Worm (Caenorhabditis elegans) whole organism, mixed stage, embryonic: ENCODE results near the gene ZK105.12.

Experiments
- cnd-1 ChIP-seq: fragments of 200-800 bp; sonication (Bioruptor generic); optimal IDR thresholded peaks from 2 replicates; lab custom pipeline; 2018; ENCODE audit warnings: mild to moderate bottlenecking, missing genetic modification characterization, missing compliant biosample characterization
- elt-3 ChIP-seq: fragments of 150-350 bp; optimal IDR thresholded peaks from 2 replicates; lab custom pipeline; 2014; ENCODE audit warnings: missing biosample characterization, missing genetic modification characterization
- flh-1 ChIP-seq: fragments of 200-800 bp; sonication (Bioruptor generic); optimal IDR thresholded peaks from 2 replicates; lab custom pipeline; 2018; ENCODE audit warnings: mild to moderate bottlenecking, missing genetic modification characterization, moderate library complexity, missing compliant biosample characterization
- lin-13 ChIP-seq: fragments of 150-350 bp; optimal IDR thresholded peaks from 2 replicates; lab custom pipeline; 2014; ENCODE audit warnings: missing biosample characterization, missing genetic modification characterization
- mls-2 ChIP-seq: sonication (generic microtip); optimal IDR thresholded peaks from 2 replicates; lab custom pipeline; 2016; ENCODE audit warnings: mild to moderate bottlenecking, missing genetic modification characterization, moderate library complexity, missing compliant biosample characterization
- nhr-12 ChIP-seq: fragments of 150-350 bp; optimal IDR thresholded peaks from 2 replicates; lab custom pipeline; 2014; ENCODE audit warnings: missing biosample characterization, missing genetic modification characterization
- nhr-76 ChIP-seq: sonication (generic microtip); optimal IDR thresholded peaks from 2 replicates; lab custom pipeline; 2017; ENCODE audit warnings: missing biosample characterization, missing genetic modification characterization
- pha-4 ChIP-seq: fragments of 150-350 bp; optimal IDR thresholded peaks from 2 replicates; lab custom pipeline; 2018; ENCODE audit warnings: missing biosample characterization, missing genetic modification reagents, missing genetic modification characterization
- snpc-4 ChIP-seq: fragments of 150-350 bp; optimal IDR thresholded peaks from 2 replicates; lab custom pipeline; 2014; ENCODE audit warnings: missing biosample characterization, missing genetic modification characterization
- sptf-1 ChIP-seq: sonication (generic microtip); optimal IDR thresholded peaks from 2 replicates; lab custom pipeline; 2017; ENCODE audit warnings: mild to moderate bottlenecking, missing genetic modification characterization, moderate library complexity, missing compliant biosample characterization
- unc-39 ChIP-seq: fragments of 150-350 bp; optimal IDR thresholded peaks from 2 replicates; lab custom pipeline; 2014; ENCODE audit warnings: missing biosample characterization, missing genetic modification characterization
- unc-62 ChIP-seq: fragments of 150-350 bp; optimal IDR thresholded peaks from 2 replicates; lab custom pipeline; 2014; ENCODE audit warnings: missing biosample characterization, missing genetic modification reagents, missing genetic modification characterization

DNA sequence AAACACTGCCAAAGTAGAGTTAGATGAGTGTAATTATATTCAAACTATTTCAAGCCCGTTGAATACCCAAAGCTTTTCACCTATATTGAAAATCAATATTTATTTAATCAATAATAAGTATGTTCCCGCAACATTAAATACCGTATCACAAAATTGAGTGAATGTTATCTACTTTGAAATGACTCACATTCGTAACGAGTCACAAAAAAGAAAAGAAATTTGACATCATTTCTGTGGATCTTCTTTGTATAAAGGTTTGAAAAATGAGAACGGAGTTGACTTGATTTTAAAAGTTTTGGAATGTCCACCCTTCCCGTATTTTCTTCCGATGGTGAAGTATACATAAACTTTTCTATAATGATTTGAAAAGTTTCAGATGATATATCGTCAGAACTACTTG, 19.4 kb upstream of the ZK105.12 start, which contains the start of gene srr-10:
- TF ChIP-seq cnd-1 (tag; lab: Kevin White, UChicago) = no peak
- no peak for TF ChIP-seq unc-62 (GFP tag; lab: Kevin White, UChicago)
- TF ChIP-seq snpc-4 = no peak
- no peak for TF ChIP-seq unc-39 (tag; lab: Kevin White, UChicago)
- TF ChIP-seq nhr-12 (tag; lab: Kevin White, UChicago) = no peak
- TF ChIP-seq nhr-76 = no peak
- no peak for TF ChIP-seq elt-3 (tag; lab: Kevin White, UChicago)
- no peak for TF ChIP-seq flh-1 (GFP tag; lab: Kevin White, UChicago)
- no peak for TF ChIP-seq pha-4 (tag; lab: Kevin White, UChicago)
- no peak for TF ChIP-seq mls-2
- TF ChIP-seq lin-13 = no peak
- TF ChIP-seq sptf-1 (tag; lab: Kevin White, UChicago) = no peak
